Worm (Caenorhabditis elegans) whole organism, mixed stage, embryonic: Measurements from ENCODE around the gene nstp-1.

Source experiments
- M03D4.4 ChIP-seq: sonication (generic microtip); optimal IDR thresholded peaks from 2 replicates; lab custom pipeline; 2017; ENCODE audit warnings: mild to moderate bottlenecking, missing genetic modification characterization, missing compliant biosample characterization
- ces-1 ChIP-seq: fragments of 150-350 bp; optimal IDR thresholded peaks from 2 replicates; lab custom pipeline; 2014; ENCODE audit warnings: missing biosample characterization, missing genetic modification reagents, missing genetic modification characterization
- drap-1 ChIP-seq: fragments of 200-800 bp; sonication (Bioruptor generic); optimal IDR thresholded peaks from 3 replicates; lab custom pipeline; 2018; ENCODE audit warnings: mild to moderate bottlenecking, missing genetic modification characterization, missing compliant biosample characterization
- hlh-1 ChIP-seq: fragments of 150-350 bp; optimal IDR thresholded peaks from 2 replicates; lab custom pipeline; 2014; ENCODE audit warnings: missing biosample characterization, missing genetic modification reagents, missing genetic modification characterization
- lsy-2 ChIP-seq: fragments of 150-350 bp; optimal IDR thresholded peaks from 2 replicates; lab custom pipeline; 2014; ENCODE audit warnings: missing biosample characterization, missing genetic modification characterization
- nhr-237 ChIP-seq: fragments of 150-350 bp; optimal IDR thresholded peaks from 2 replicates; lab custom pipeline; 2014; ENCODE audit warnings: missing biosample characterization, missing genetic modification characterization
- pha-4 ChIP-seq: fragments of 150-350 bp; optimal IDR thresholded peaks from 2 replicates; lab custom pipeline; 2018; ENCODE audit warnings: missing biosample characterization, missing genetic modification reagents, missing genetic modification characterization
- snpc-4 ChIP-seq: fragments of 150-350 bp; optimal IDR thresholded peaks from 2 replicates; lab custom pipeline; 2014; ENCODE audit warnings: missing biosample characterization, missing genetic modification characterization

ce11 chrIV:8992786-8993185 is 8.1 kb downstream of the nstp-1 start, which contains the start of gene mltn-12:
- no peak for TF ChIP-seq drap-1
- no peak for TF ChIP-seq M03D4.4 (tag; lab: Kevin White, UChicago)
- TF ChIP-seq nhr-237 (tag; lab: Kevin White, UChicago) = no peak
- TF ChIP-seq lsy-2 (tag; lab: Kevin White, UChicago) = no peak
- TF ChIP-seq ces-1 (GFP tag; lab: Kevin White, UChicago) = no peak
- TF ChIP-seq snpc-4 (tag; lab: Kevin White, UChicago) = no peak
- no peak for TF ChIP-seq hlh-1 (tag; lab: Kevin White, UChicago)
- no peak for TF ChIP-seq pha-4 (tag; lab: Kevin White, UChicago)
